Worm (Caenorhabditis elegans) whole organism, young adult: ENCODE measurements around the gene F10A3.11.

Source experiments
- C06A6.2 ChIP-seq: fragments of 200-800 bp; sonication (Bioruptor generic); conservative IDR thresholded peaks from 2 replicates; pipeline ENCODE4 v1.3.6; 2022; ENCODE audit warnings: missing genetic modification characterization, missing compliant biosample characterization
- F33H1.4 ChIP-seq: fragments of 200-800 bp; sonication (Bioruptor generic); IDR thresholded peaks from 2 replicates; pipeline ENCODE4 v1.3.6; 2022; ENCODE audit warnings: missing genetic modification reagents, missing genetic modification characterization, missing compliant biosample characterization
- F37B4.10 ChIP-seq: fragments of 200-800 bp; sonication (Bioruptor generic); IDR thresholded peaks from 2 replicates; pipeline ENCODE4 v1.3.6; 2022; ENCODE audit warnings: missing genetic modification characterization, missing compliant biosample characterization
- F57A8.1 ChIP-seq: fragments of 200-800 bp; sonication (Bioruptor generic); optimal IDR thresholded peaks from 2 replicates; lab custom pipeline; 2018; ENCODE audit warnings: mild to moderate bottlenecking, missing genetic modification characterization, moderate library complexity, missing compliant biosample characterization
- T07F8.4 ChIP-seq: sonication (generic microtip); optimal IDR thresholded peaks from 2 replicates; lab custom pipeline; 2016; ENCODE audit warnings: mild to moderate bottlenecking, missing genetic modification characterization, moderate library complexity, missing compliant biosample characterization
- Y56A3A.18 ChIP-seq: fragments of 200-800 bp; sonication (Bioruptor generic); IDR thresholded peaks from 2 replicates; pipeline ENCODE4 v1.3.6; 2022; ENCODE audit warnings: missing genetic modification reagents, missing genetic modification characterization, missing compliant biosample characterization
- Y67H2A.10 ChIP-seq: fragments of 200-800 bp; sonication (Bioruptor generic); conservative IDR thresholded peaks from 2 replicates; pipeline ENCODE4 v1.3.6; 2022; ENCODE audit warnings: missing genetic modification reagents, missing genetic modification characterization, missing compliant biosample characterization
- Y95B8A.8 ChIP-seq: fragments of 200-800 bp; sonication (Bioruptor generic); IDR thresholded peaks from 2 replicates; pipeline ENCODE4 v1.3.6; 2022; ENCODE audit warnings: missing genetic modification reagents, missing genetic modification characterization, missing compliant biosample characterization
- hsf-1 ChIP-seq: fragments of 200-800 bp; sonication (Bioruptor generic); IDR thresholded peaks from 2 replicates; pipeline ENCODE4 v1.3.6; 2022; ENCODE audit warnings: missing genetic modification reagents, missing genetic modification characterization, missing compliant biosample characterization
- lir-1 ChIP-seq: fragments of 200-800 bp; sonication (Bioruptor generic); conservative IDR thresholded peaks from 2 replicates; pipeline ENCODE4 v1.3.6; 2022; ENCODE audit warnings: missing genetic modification reagents, missing genetic modification characterization, missing compliant biosample characterization
- lsl-1 ChIP-seq: fragments of 200-800 bp; sonication (Bioruptor generic); optimal IDR thresholded peaks from 2 replicates; lab custom pipeline; 2018; ENCODE audit warnings: mild to moderate bottlenecking, missing genetic modification characterization, moderate library complexity, missing compliant biosample characterization
- madf-3 ChIP-seq: fragments of 200-800 bp; sonication (Bioruptor generic); IDR thresholded peaks from 2 replicates; pipeline ENCODE4 v1.3.6; 2022; ENCODE audit warnings: missing genetic modification reagents, missing genetic modification characterization, missing compliant biosample characterization
- madf-8 ChIP-seq: fragments of 200-800 bp; sonication (Bioruptor generic); conservative IDR thresholded peaks from 2 replicates; pipeline ENCODE4 v1.3.6; 2022; ENCODE audit warnings: missing genetic modification reagents, missing genetic modification characterization, missing compliant biosample characterization
- mxl-1 ChIP-seq: sonication (generic microtip); optimal IDR thresholded peaks from 2 replicates; lab custom pipeline; 2016; ENCODE audit warnings: missing genetic modification characterization, missing compliant biosample characterization
- somi-1 ChIP-seq: fragments of 200-800 bp; sonication (Bioruptor generic); optimal IDR thresholded peaks from 2 replicates; lab custom pipeline; 2018; ENCODE audit warnings: mild to moderate bottlenecking, missing genetic modification characterization, missing compliant biosample characterization
- zfh-2 ChIP-seq: fragments of 200-800 bp; sonication (Bioruptor generic); conservative IDR thresholded peaks from 2 replicates; pipeline ENCODE4 v1.3.6; 2022; ENCODE audit warnings: missing genetic modification reagents, missing genetic modification characterization, missing compliant biosample characterization
- ztf-22 ChIP-seq: fragments of 200-800 bp; sonication (Bioruptor generic); optimal IDR thresholded peaks from 2 replicates; lab custom pipeline; 2018; ENCODE audit warnings: mild to moderate bottlenecking, missing genetic modification characterization, moderate library complexity, missing compliant biosample characterization
- ztf-26 ChIP-seq: sonication (generic microtip); optimal IDR thresholded peaks from 2 replicates; lab custom pipeline; 2017; ENCODE audit warnings: missing genetic modification characterization, missing compliant biosample characterization

Gene F10A3.11

ce11 chrV:16210257-16211002 lies 47.9 kb downstream of the F10A3.11 start, which contains the start of gene F11A5.16:
F11A5.16 (plus strand) TSS chrV:16210952.
- TF ChIP-seq zfh-2 (GFP tag; lab: Robert Waterston, UW) = peak; percentile 76
- no peak for TF ChIP-seq hsf-1 (GFP tag; lab: Robert Waterston, UW)
- no peak for TF ChIP-seq ztf-22 (GFP tag; lab: Kevin White, UChicago)

ce11 chrV:16211713-16212112 lies 49.2 kb downstream of the F10A3.11 start:
- TF ChIP-seq F37B4.10 (GFP tag; lab: Robert Waterston, UW) = no peak
- no peak for TF ChIP-seq Y95B8A.8
- TF ChIP-seq Y67H2A.10 (GFP tag; lab: Robert Waterston, UW) = no peak
- no peak for TF ChIP-seq lsl-1
- TF ChIP-seq Y56A3A.18 = no peak
- no peak for TF ChIP-seq madf-8 (GFP tag; lab: Robert Waterston, UW)
- TF ChIP-seq F57A8.1 (GFP tag; lab: Kevin White, UChicago) = no peak
- TF ChIP-seq lir-1 (GFP tag; lab: Robert Waterston, UW) = no peak
- no peak for TF ChIP-seq madf-3 (GFP tag; lab: Robert Waterston, UW)
- no peak for TF ChIP-seq T07F8.4
- no peak for TF ChIP-seq mxl-1 (tag; lab: Kevin White, UChicago)

ce11 chrV:16213323-16213722 lies 50.8 kb downstream of the F10A3.11 start:
- TF ChIP-seq C06A6.2 (GFP tag; lab: Robert Waterston, UW) = peak; percentile 58; the same call in 1 of the 2 replicates
- TF ChIP-seq F33H1.4 (GFP tag; lab: Robert Waterston, UW) = no peak
- peak; percentile 30 for TF ChIP-seq somi-1 (GFP tag; lab: Kevin White, UChicago)
- TF ChIP-seq ztf-26 (tag; lab: Kevin White, UChicago) = peak; percentile 65
